Fruit fly (Drosophila melanogaster): ENCODE data around the gene CG42680.

The CG42680 gene

DNA sequence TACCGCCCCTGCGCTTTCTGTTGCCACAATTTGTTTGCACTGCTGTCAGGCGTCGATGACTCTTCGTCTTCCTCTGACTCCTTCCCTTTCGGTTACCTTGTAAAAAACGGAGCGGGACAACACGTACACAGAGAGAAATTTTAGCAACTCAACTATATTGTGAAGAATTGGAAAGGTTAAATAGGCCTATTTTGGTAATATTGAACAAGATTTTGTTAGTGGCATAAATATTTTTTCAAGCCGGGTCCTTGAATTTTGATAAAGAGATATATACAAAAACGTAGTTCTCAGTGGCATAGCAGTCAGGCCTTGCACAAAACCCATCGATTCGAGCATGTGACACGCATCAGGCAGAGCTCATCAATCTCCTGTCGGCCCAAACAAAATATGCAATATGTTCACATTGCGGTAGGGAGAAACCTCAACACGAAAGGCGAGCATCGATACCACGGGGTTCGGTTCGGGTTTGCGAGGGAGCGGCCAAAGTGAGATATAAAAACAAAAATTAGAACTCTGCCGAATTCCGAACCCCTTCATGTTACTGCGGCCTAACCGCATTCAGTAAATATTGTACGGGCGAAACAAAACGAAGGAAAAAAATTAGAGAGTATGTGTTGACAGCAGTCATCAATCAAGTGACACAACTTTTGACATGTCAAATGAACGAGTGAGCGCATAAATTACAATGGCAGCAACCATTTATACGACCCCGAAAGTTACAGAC is 34.0 kb downstream of the CG42680 start (continued):
- TF ChIP-seq nerfin-2 (GFP tag; IDR thresholded peaks at IDR 0.05; ENCODE audit: partially characterized antibody), result no peak
- TF ChIP-seq CG11696 (GFP tag; IDR thresholded peaks at IDR 0.05), result no peak
- peak; percentile 54; the same call in 1 of the 2 replicates for TF ChIP-seq CG32767 (GFP tag; IDR thresholded peaks at IDR 0.05)
- TF ChIP-seq HLH54F (GFP tag; optimal IDR thresholded peaks at IDR 0.05), result peak; percentile 50
- TF ChIP-seq otp (GFP tag; IDR thresholded peaks at IDR 0.05), result peak; percentile 79; the same call in 2 of the 3 replicates
- peak; percentile 76 for TF ChIP-seq CG10267 (tag; optimal IDR thresholded peaks at IDR 0.05)
- peak; percentile 31 for TF ChIP-seq sd (tag; optimal IDR thresholded peaks at IDR 0.05)
- TF ChIP-seq CG10565 (GFP tag; optimal IDR thresholded peaks at IDR 0.05), result no peak
- peak; percentile 66 for TF ChIP-seq disco-r (GFP tag; optimal IDR thresholded peaks at IDR 0.05)
- TF ChIP-seq Dip3 (GFP tag; optimal IDR thresholded peaks at IDR 0.05), result peak; percentile 24
- TF ChIP-seq CG16863 (GFP tag; optimal IDR thresholded peaks at IDR 0.05), result peak; percentile 77
- TF ChIP-seq ssp (GFP tag; IDR thresholded peaks at IDR 0.05), result peak; percentile 55
- TF ChIP-seq tna (GFP tag; IDR thresholded peaks at IDR 0.05; ENCODE audit: partially characterized antibody), result no peak
- TF ChIP-seq ash1 (GFP tag; optimal IDR thresholded peaks at IDR 0.05), result no peak
- peak; percentile 0 for TF ChIP-seq fu2 (GFP tag; optimal IDR thresholded peaks at IDR 0.05)
- TF ChIP-seq so (GFP tag; IDR thresholded peaks at IDR 0.05), result peak; percentile 78; the same call in 2 of the 3 replicates
- TF ChIP-seq lov (optimal IDR thresholded peaks at IDR 0.05), result no peak
- TF ChIP-seq lov (GFP tag; IDR thresholded peaks at IDR 0.05), result peak; percentile 81; the same call in 2 of the 3 replicates
- peak; percentile 48; the same call in 1 of the 3 replicates for TF ChIP-seq CG14050 (GFP tag; IDR thresholded peaks at IDR 0.05)
- no peak for TF ChIP-seq CkIIα-i1 (GFP tag; IDR thresholded peaks at IDR 0.05)
- TF ChIP-seq B-H2 (GFP tag; optimal IDR thresholded peaks at IDR 0.05), result no peak
- TF ChIP-seq Oaz (GFP tag; IDR thresholded peaks at IDR 0.05), result no peak
- TF ChIP-seq gcm (GFP tag; optimal IDR thresholded peaks at IDR 0.05), result peak; percentile 36
- peak; percentile 54 for TF ChIP-seq Hr3 (GFP tag; optimal IDR thresholded peaks at IDR 0.05)
- no peak for TF ChIP-seq cg (GFP tag; optimal IDR thresholded peaks at IDR 0.05)
- TF ChIP-seq sisA (GFP tag; IDR thresholded peaks at IDR 0.05), result peak; percentile 53
- peak; percentile 82 for TF ChIP-seq lbe (GFP tag; optimal IDR thresholded peaks at IDR 0.05)
- TF ChIP-seq sima (GFP tag; optimal IDR thresholded peaks at IDR 0.05), result no peak
- TF ChIP-seq Sin3A (optimal IDR thresholded peaks at IDR 0.05), result no peak
- peak; percentile 29 for TF ChIP-seq fd64A (GFP tag; optimal IDR thresholded peaks at IDR 0.05)
- peak; percentile 44 for TF ChIP-seq eyg (GFP tag; optimal IDR thresholded peaks at IDR 0.05)
- TF ChIP-seq slbo (GFP tag; IDR thresholded peaks at IDR 0.05), result peak; percentile 62
- TF ChIP-seq bbx (GFP tag; IDR thresholded peaks at IDR 0.05; ENCODE audit: partially characterized antibody), result no peak
- TF ChIP-seq dan (GFP tag; IDR thresholded peaks at IDR 0.05), result no peak; the same call in 1 of the 2 replicates
- TF ChIP-seq BEAF-32 (GFP tag; optimal IDR thresholded peaks at IDR 0.05), result no peak
- no peak for TF ChIP-seq HmgD (GFP tag; optimal IDR thresholded peaks at IDR 0.05)
- TF ChIP-seq Rfx (GFP tag; IDR thresholded peaks at IDR 0.05), result peak; percentile 43; the same call in 1 of the 2 replicates
- TF ChIP-seq run (tag; optimal IDR thresholded peaks at IDR 0.05), result peak; percentile 5
- TF ChIP-seq CG9215 (GFP tag; IDR thresholded peaks at IDR 0.05), result peak; percentile 57
- peak; percentile 55 for TF ChIP-seq az2 (GFP tag; optimal IDR thresholded peaks at IDR 0.05)
- TF ChIP-seq CG11247 (GFP tag; IDR thresholded peaks at IDR 0.05), result no peak
- peak; percentile 67 for TF ChIP-seq tio (GFP tag; optimal IDR thresholded peaks at IDR 0.05)
- peak; percentile 58; the same call in 3 of the 4 replicates for TF ChIP-seq Gug (GFP tag; IDR thresholded peaks at IDR 0.05)
- peak; percentile 49 for TF ChIP-seq Drgx (GFP tag; IDR thresholded peaks at IDR 0.05)
- peak; percentile 30 for TF ChIP-seq CG1529 (GFP tag; optimal IDR thresholded peaks at IDR 0.05)
- peak; percentile 18 for TF ChIP-seq BtbVII (GFP tag; optimal IDR thresholded peaks at IDR 0.05)
- TF ChIP-seq dmrt99B (tag; optimal IDR thresholded peaks at IDR 0.05), result peak; percentile 63
- TF ChIP-seq Hey (tag; optimal IDR thresholded peaks at IDR 0.05), result no peak
- TF ChIP-seq CG4820 (GFP tag; optimal IDR thresholded peaks at IDR 0.05), result peak; percentile 78
- peak; percentile 38 for TF ChIP-seq CG13123 (GFP tag; optimal IDR thresholded peaks at IDR 0.05)
- peak; percentile 12 for TF ChIP-seq CG3163 (GFP tag; optimal IDR thresholded peaks at IDR 0.05)
